Worm (Caenorhabditis elegans): ENCODE results near the gene F23F12.3.

ce11 chrIII:6464113-6464571 lies 36.2 kb upstream of the F23F12.3 start:
- no peak for TF ChIP-seq fkh-10 (GFP tag; optimal IDR thresholded peaks at IDR 0.05)
- peak in 2 of 3 experiments; percentile 8 to 36 for TF ChIP-seq elt-3 (tag; optimal IDR thresholded peaks at IDR 0.05)
- peak; percentile 62 for TF ChIP-seq tbx-2 (tag; optimal IDR thresholded peaks at IDR 0.05)
- TF ChIP-seq jun-1 (tag; optimal IDR thresholded peaks at IDR 0.05) = peak; percentile 92
- peak; percentile 94 for TF ChIP-seq pqm-1 (tag; optimal IDR thresholded peaks at IDR 0.05)
- no peak for TF ChIP-seq ceh-9 (tag; optimal IDR thresholded peaks at IDR 0.05)
- peak; percentile 84 for TF ChIP-seq lin-15B (tag; optimal IDR thresholded peaks at IDR 0.05)
- peak; percentile 97 for TF ChIP-seq nfya-1 (tag; optimal IDR thresholded peaks at IDR 0.05; ENCODE audit: insufficient read depth)
- TF ChIP-seq nhr-237 (tag; optimal IDR thresholded peaks at IDR 0.05) = no peak
- TF ChIP-seq pha-4 (tag; optimal IDR thresholded peaks at IDR 0.05) = peak; percentile 86
- peak; percentile 44 for TF ChIP-seq nhr-11 (tag; optimal IDR thresholded peaks at IDR 0.05)
- TF ChIP-seq ama-1 (optimal IDR thresholded peaks at IDR 0.05) = peak; percentile 50
- peak; percentile 60 for TF ChIP-seq mdl-1 (tag; optimal IDR thresholded peaks at IDR 0.05)

Data from whole organism, L3 larva.